Worm (Caenorhabditis elegans) whole organism, mixed stage, embryonic: ENCODE measurements around the gene F35D2.3.

Experiments
- nhr-2 ChIP-seq: fragments of 150-350 bp; optimal IDR thresholded peaks from 2 replicates; lab custom pipeline; 2014; ENCODE audit warnings: missing biosample characterization, missing genetic modification characterization
- nhr-237 ChIP-seq: fragments of 150-350 bp; optimal IDR thresholded peaks from 2 replicates; lab custom pipeline; 2014; ENCODE audit warnings: missing biosample characterization, missing genetic modification characterization
- unc-39 ChIP-seq: fragments of 150-350 bp; optimal IDR thresholded peaks from 2 replicates; lab custom pipeline; 2014; ENCODE audit warnings: missing biosample characterization, missing genetic modification characterization
- unc-62 ChIP-seq: fragments of 150-350 bp; optimal IDR thresholded peaks from 2 replicates; lab custom pipeline; 2014; ENCODE audit warnings: missing biosample characterization, missing genetic modification reagents, missing genetic modification characterization

- no peak for TF ChIP-seq nhr-237 (tag; lab: Kevin White, UChicago)
- TF ChIP-seq nhr-2 = no peak
- no peak for TF ChIP-seq unc-62
- no peak for TF ChIP-seq unc-39
These were observed 47.1 kb upstream of the F35D2.3 start, which contains the start of gene ZK1290.15 for ce11 chrII:7523281-7523680.
